Worm (Caenorhabditis elegans) whole organism, L3 larva: ENCODE results near the gene C53B7.2.

ENCODE experiments used
- R02D3.7 ChIP-seq: fragments of 150-350 bp; optimal IDR thresholded peaks from 2 replicates; lab custom pipeline; 2014; ENCODE audit warnings: missing biosample characterization, missing genetic modification characterization
- ZK546.5 ChIP-seq: sonication (generic microtip); optimal IDR thresholded peaks from 2 replicates; lab custom pipeline; 2017; ENCODE audit warnings: missing biosample characterization, missing genetic modification characterization
- aly-2 ChIP-seq: fragments of 150-350 bp; optimal IDR thresholded peaks from 2 replicates; lab custom pipeline; 2014; ENCODE audit warnings: missing biosample characterization, missing genetic modification characterization
- ama-1 ChIP-seq: fragments of 150-350 bp; optimal IDR thresholded peaks from 2 replicates; lab custom pipeline; 2018
- ceh-28 ChIP-seq: fragments of 150-350 bp; optimal IDR thresholded peaks from 2 replicates; lab custom pipeline; 2014; ENCODE audit warnings: missing biosample characterization, missing genetic modification reagents, missing genetic modification characterization
- ceh-82 ChIP-seq: fragments of 150-350 bp; optimal IDR thresholded peaks from 2 replicates; lab custom pipeline; 2014; ENCODE audit warnings: missing biosample characterization, missing genetic modification characterization
- ceh-9 ChIP-seq: sonication (generic microtip); optimal IDR thresholded peaks from 2 replicates; lab custom pipeline; 2018; ENCODE audit warnings: missing biosample characterization, missing genetic modification characterization
- daf-12 ChIP-seq: fragments of 150-350 bp; optimal IDR thresholded peaks from 2 replicates; lab custom pipeline; 2014; ENCODE audit warnings: missing biosample characterization, missing genetic modification reagents, missing genetic modification characterization
- egl-27 ChIP-seq: sonication (generic microtip); optimal IDR thresholded peaks from 4 replicates; lab custom pipeline; 2017; ENCODE audit warnings: missing biosample characterization, missing genetic modification reagents, missing genetic modification characterization
- egl-5 ChIP-seq: fragments of 150-350 bp; optimal IDR thresholded peaks from 2 replicates; lab custom pipeline; 2017; ENCODE audit warnings: missing biosample characterization, missing genetic modification reagents, missing genetic modification characterization, inconsistent platforms
- elt-1 ChIP-seq: fragments of 150-350 bp; optimal IDR thresholded peaks from 2 replicates; lab custom pipeline; 2014; ENCODE audit warnings: missing biosample characterization, missing genetic modification characterization
- elt-2 ChIP-seq: sonication (generic microtip); optimal IDR thresholded peaks from 2 replicates; lab custom pipeline; 2016; ENCODE audit warnings: missing genetic modification reagents, mild to moderate bottlenecking, missing genetic modification characterization, missing compliant biosample characterization
- fkh-10 ChIP-seq: sonication (generic microtip); optimal IDR thresholded peaks from 2 replicates; lab custom pipeline; 2017; ENCODE audit warnings: missing biosample characterization, missing genetic modification reagents, missing genetic modification characterization
- fkh-2 ChIP-seq: fragments of 150-350 bp; optimal IDR thresholded peaks from 2 replicates; lab custom pipeline; 2014; ENCODE audit warnings: missing biosample characterization, missing genetic modification reagents, missing genetic modification characterization
- fos-1 ChIP-seq: fragments of 150-350 bp; optimal IDR thresholded peaks from 2 replicates; lab custom pipeline; 2014; ENCODE audit warnings: missing biosample characterization, missing genetic modification characterization
- hmg-11 ChIP-seq: sonication (generic microtip); optimal IDR thresholded peaks from 2 replicates; lab custom pipeline; 2016; ENCODE audit warnings: missing genetic modification characterization, missing compliant biosample characterization
- jun-1 ChIP-seq: fragments of 150-350 bp; optimal IDR thresholded peaks from 2 replicates; lab custom pipeline; 2014; ENCODE audit warnings: missing biosample characterization, missing genetic modification reagents, missing genetic modification characterization
- lin-15B ChIP-seq: fragments of 150-350 bp; optimal IDR thresholded peaks from 2 replicates; lab custom pipeline; 2014; ENCODE audit warnings: missing biosample characterization, missing genetic modification characterization
- lin-39 ChIP-seq: fragments of 150-350 bp; optimal IDR thresholded peaks from 2 replicates; lab custom pipeline; 2018; ENCODE audit warnings: missing biosample characterization, missing genetic modification reagents, missing genetic modification characterization
- lsy-12 ChIP-seq: sonication (generic microtip); optimal IDR thresholded peaks from 2 replicates; lab custom pipeline; 2016; ENCODE audit warnings: mild to moderate bottlenecking, missing genetic modification characterization, missing compliant biosample characterization
- mml-1 ChIP-seq: fragments of 150-350 bp; sonication (generic microtip); optimal IDR thresholded peaks from 3 replicates; lab custom pipeline; 2014; ENCODE audit warnings: missing biosample characterization, missing genetic modification characterization
- nfya-1 ChIP-seq: sonication (generic microtip); optimal IDR thresholded peaks from 2 replicates; lab custom pipeline; 2017; ENCODE audit warnings: missing genetic modification characterization, mild to moderate bottlenecking, missing compliant biosample characterization, antibody characterized with exemption, moderate library complexity; ENCODE audit not compliant: insufficient read depth
- nhr-11 ChIP-seq: fragments of 150-350 bp; optimal IDR thresholded peaks from 2 replicates; lab custom pipeline; 2014; ENCODE audit warnings: missing biosample characterization, missing genetic modification characterization
- nhr-12 ChIP-seq: fragments of 150-350 bp; optimal IDR thresholded peaks from 2 replicates; lab custom pipeline; 2014; ENCODE audit warnings: missing biosample characterization, missing genetic modification characterization
- nhr-25 ChIP-seq: sonication (generic microtip); optimal IDR thresholded peaks from 2 replicates; lab custom pipeline; 2017; ENCODE audit warnings: missing biosample characterization, missing genetic modification characterization
- nhr-43 ChIP-seq: sonication (generic microtip); optimal IDR thresholded peaks from 2 replicates; lab custom pipeline; 2016; ENCODE audit warnings: mild to moderate bottlenecking, missing genetic modification characterization, missing compliant biosample characterization; ENCODE audit not compliant: poor library complexity, severe bottlenecking
- nhr-67 ChIP-seq: fragments of 150-350 bp; optimal IDR thresholded peaks from 2 replicates; lab custom pipeline; 2014; ENCODE audit warnings: missing biosample characterization, missing genetic modification characterization
- nhr-76 ChIP-seq: fragments of 150-350 bp; sonication (generic microtip); optimal IDR thresholded peaks from 5 replicates; lab custom pipeline; 2014; ENCODE audit warnings: missing biosample characterization, missing genetic modification characterization
- nhr-77 ChIP-seq: fragments of 150-350 bp; optimal IDR thresholded peaks from 2 replicates; lab custom pipeline; 2014; ENCODE audit warnings: missing biosample characterization, missing genetic modification characterization
- pha-4 ChIP-seq: fragments of 150-350 bp; optimal IDR thresholded peaks from 2 replicates; lab custom pipeline; 2014; ENCODE audit warnings: missing biosample characterization, missing genetic modification reagents, missing genetic modification characterization
- pqm-1 ChIP-seq: fragments of 150-350 bp; optimal IDR thresholded peaks from 2 replicates; lab custom pipeline; 2017; ENCODE audit warnings: missing biosample characterization, missing genetic modification characterization, inconsistent platforms
- sea-2 ChIP-seq: fragments of 150-350 bp; sonication (generic microtip); optimal IDR thresholded peaks from 4 replicates; lab custom pipeline; 2014; ENCODE audit warnings: missing biosample characterization, missing genetic modification reagents, missing genetic modification characterization
- skn-1 ChIP-seq: fragments of 150-350 bp; optimal IDR thresholded peaks from 2 replicates; lab custom pipeline; 2014; ENCODE audit warnings: missing biosample characterization, missing genetic modification characterization
- snpc-4 ChIP-seq: fragments of 150-350 bp; optimal IDR thresholded peaks from 2 replicates; lab custom pipeline; 2014; ENCODE audit warnings: missing biosample characterization, missing genetic modification characterization
- tbx-2 ChIP-seq: sonication (generic microtip); optimal IDR thresholded peaks from 2 replicates; lab custom pipeline; 2016; ENCODE audit warnings: mild to moderate bottlenecking, missing genetic modification characterization, missing compliant biosample characterization
- unc-39 ChIP-seq: sonication (generic microtip); optimal IDR thresholded peaks from 4 replicates; lab custom pipeline; 2017; ENCODE audit warnings: missing biosample characterization, missing genetic modification characterization
- ztf-4 ChIP-seq: fragments of 150-350 bp; optimal IDR thresholded peaks from 2 replicates; lab custom pipeline; 2014; ENCODE audit warnings: missing biosample characterization, missing genetic modification characterization

C53B7.2 gene

DNA sequence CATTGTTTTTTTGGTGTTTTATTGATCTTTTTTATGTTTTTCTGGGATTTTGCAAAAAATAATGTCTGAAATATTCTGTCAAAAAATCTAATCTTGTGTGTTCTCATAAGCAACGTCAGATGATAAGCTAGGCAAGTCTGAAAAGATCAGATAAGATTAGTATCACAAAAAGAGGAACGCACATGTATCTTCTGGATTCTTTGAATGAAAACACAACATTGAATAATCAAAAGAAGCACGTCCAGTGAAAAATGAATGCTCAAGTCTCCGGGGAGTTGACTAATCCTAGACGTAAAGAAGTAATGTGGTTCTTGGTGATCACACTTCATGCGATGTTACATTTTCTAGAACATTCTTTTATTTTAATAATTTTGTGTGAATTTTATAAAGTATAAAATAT lies 40.6 kb upstream of the C53B7.2 start:
- TF ChIP-seq snpc-4 (tag; lab: Kevin White, UChicago) (no peak), elt-1 (peak; percentile 86)

ce11 chrX:6806463-6806862 lies 39.6 kb upstream of the C53B7.2 start, which contains the start of gene atg-2:
Gene atg-2, plus strand, starts transcription at chrX:6806763.
- no peak for TF ChIP-seq tbx-2
- no peak for TF ChIP-seq nhr-67 (tag; lab: Kevin White, UChicago)
- no peak for TF ChIP-seq nfya-1 (tag; lab: Kevin White, UChicago)
- TF ChIP-seq lsy-12 (tag; lab: Kevin White, UChicago), result no peak
- no peak for TF ChIP-seq unc-39 (tag; lab: Kevin White, UChicago)
- TF ChIP-seq ceh-9 (tag; lab: Kevin White, UChicago), result no peak
- no peak for TF ChIP-seq lin-39
- TF ChIP-seq fkh-10 (GFP tag; lab: Kevin White, UChicago), result no peak
- TF ChIP-seq ztf-4 (tag; lab: Kevin White, UChicago), result no peak
- TF ChIP-seq egl-5 (tag; lab: Kevin White, UChicago), result no peak
- no peak for TF ChIP-seq ceh-82 (tag; lab: Kevin White, UChicago)
- TF ChIP-seq skn-1 (tag; lab: Kevin White, UChicago), result no peak
- no peak for TF ChIP-seq nhr-25
- no peak for TF ChIP-seq lin-15B (tag; lab: Kevin White, UChicago)
- no peak for TF ChIP-seq R02D3.7 (tag; lab: Kevin White, UChicago)
- no peak for TF ChIP-seq mml-1 (tag; lab: Kevin White, UChicago)
- no peak for TF ChIP-seq jun-1 (tag; lab: Kevin White, UChicago)
- TF ChIP-seq fkh-2 (tag; lab: Kevin White, UChicago), result no peak
- TF ChIP-seq pqm-1 (tag; lab: Kevin White, UChicago), result no peak

DNA sequence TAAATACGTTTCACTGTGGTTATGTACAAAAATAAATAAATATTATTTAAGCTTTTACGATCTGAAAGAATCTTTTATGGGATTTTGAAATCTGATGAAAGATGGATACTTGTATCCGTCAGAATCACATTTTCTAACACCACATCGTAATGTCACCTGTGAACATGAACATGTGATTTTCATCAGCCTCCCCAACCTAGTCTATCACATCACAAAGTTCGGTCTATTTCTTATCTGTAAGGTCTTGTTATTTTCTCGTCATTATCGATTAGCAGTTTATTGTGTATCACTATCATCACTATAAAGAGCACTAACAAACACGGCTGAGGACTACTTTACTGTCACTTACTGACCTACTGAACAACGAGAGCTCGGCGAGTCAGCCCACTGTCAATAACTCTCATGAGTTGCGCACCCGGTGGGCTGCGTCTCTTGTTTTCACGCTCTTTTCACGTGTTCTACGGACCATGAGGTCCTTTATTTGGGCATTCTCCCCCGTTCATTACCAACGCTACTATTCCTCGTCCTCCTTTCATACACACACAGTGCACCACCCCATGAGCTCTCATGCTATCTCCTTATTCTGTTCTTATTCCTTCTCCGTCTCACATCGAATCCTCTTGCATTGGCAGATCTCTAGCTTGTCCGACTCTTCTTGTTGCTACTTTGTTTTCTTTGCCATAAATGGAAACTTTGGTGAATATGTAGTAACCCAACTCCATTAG lies 38.7 kb upstream of the C53B7.2 start:
- TF ChIP-seq nhr-43 (tag; lab: Kevin White, UChicago) (no peak), egl-27 (tag; lab: Kevin White, UChicago) (no peak), snpc-4 (tag; lab: Kevin White, UChicago) (no peak), ceh-9 (tag; lab: Kevin White, UChicago) (no peak), pqm-1 (tag; lab: Kevin White, UChicago) (peak; percentile 74), mml-1 (tag; lab: Kevin White, UChicago) (peak; percentile 49), egl-5 (tag; lab: Kevin White, UChicago) (no peak), fos-1 (tag; lab: Kevin White, UChicago) (no peak), ama-1 (peak; percentile 32), nhr-77 (tag; lab: Kevin White, UChicago) (no peak), ceh-28 (tag; lab: Kevin White, UChicago) (peak; percentile 33), lin-39 (no peak), nfya-1 (tag; lab: Kevin White, UChicago) (no peak), nhr-76 (tag; lab: Kevin White, UChicago) (no peak), nhr-12 (no peak), elt-2 (tag; lab: Kevin White, UChicago) (peak; percentile 68), R02D3.7 (tag; lab: Kevin White, UChicago) (no peak), unc-39 (tag; lab: Kevin White, UChicago) (no peak), jun-1 (tag; lab: Kevin White, UChicago) (peak; percentile 16)

DNA sequence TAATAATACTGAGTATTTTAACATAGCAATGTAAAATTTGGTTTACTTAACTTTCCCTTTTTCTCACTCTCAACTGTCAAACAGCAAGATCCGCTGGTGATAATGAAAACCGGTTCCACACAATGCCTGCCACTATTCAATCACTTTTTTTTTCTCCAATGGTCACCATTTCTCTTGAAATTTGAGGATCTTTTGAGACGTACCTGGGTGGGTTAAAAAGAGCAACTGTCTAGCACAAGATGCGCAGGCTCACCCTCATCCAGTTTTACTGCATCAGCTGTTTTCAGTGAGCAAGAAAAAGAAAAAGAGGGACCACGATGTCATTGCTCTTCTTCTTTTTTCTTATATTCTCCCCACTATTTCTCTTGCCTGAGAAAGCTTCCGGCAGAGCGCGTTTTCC lies 37.8 kb upstream of the C53B7.2 start:
- TF ChIP-seq nhr-25, result no peak
- TF ChIP-seq lin-39, result peak; percentile 38
- TF ChIP-seq ama-1, result no peak
- no peak for TF ChIP-seq fos-1 (tag; lab: Kevin White, UChicago)
- TF ChIP-seq sea-2 (GFP tag; lab: Kevin White, UChicago), result no peak
- TF ChIP-seq ZK546.5, result no peak
- TF ChIP-seq aly-2 (tag; lab: Kevin White, UChicago), result no peak
- no peak for TF ChIP-seq pqm-1 (tag; lab: Kevin White, UChicago)
- no peak for TF ChIP-seq fkh-10 (GFP tag; lab: Kevin White, UChicago)
- no peak for TF ChIP-seq ceh-9 (tag; lab: Kevin White, UChicago)
- TF ChIP-seq egl-27 (tag; lab: Kevin White, UChicago), result no peak
- no peak for TF ChIP-seq nhr-11 (tag; lab: Kevin White, UChicago)
- TF ChIP-seq nfya-1 (tag; lab: Kevin White, UChicago), result peak; percentile 15
- TF ChIP-seq lsy-12 (tag; lab: Kevin White, UChicago), result no peak
- TF ChIP-seq hmg-11 (tag; lab: Kevin White, UChicago), result no peak
- no peak for TF ChIP-seq ceh-28 (tag; lab: Kevin White, UChicago)
- TF ChIP-seq fkh-2 (tag; lab: Kevin White, UChicago), result no peak
- TF ChIP-seq snpc-4 (tag; lab: Kevin White, UChicago), result no peak
- no peak for TF ChIP-seq pha-4 (tag; lab: Kevin White, UChicago)
- TF ChIP-seq nhr-43 (tag; lab: Kevin White, UChicago), result no peak
- no peak for TF ChIP-seq lin-15B (tag; lab: Kevin White, UChicago)
- TF ChIP-seq daf-12 (tag; lab: Kevin White, UChicago), result no peak
- TF ChIP-seq jun-1 (tag; lab: Kevin White, UChicago), result no peak
- TF ChIP-seq egl-5 (tag; lab: Kevin White, UChicago), result peak; percentile 33
